Worm (Caenorhabditis elegans): ENCODE results near the gene slc-36.5.
A peak's percentile ranks its signal among the peaks of the same experiment; 100 is the strongest.

DNA sequence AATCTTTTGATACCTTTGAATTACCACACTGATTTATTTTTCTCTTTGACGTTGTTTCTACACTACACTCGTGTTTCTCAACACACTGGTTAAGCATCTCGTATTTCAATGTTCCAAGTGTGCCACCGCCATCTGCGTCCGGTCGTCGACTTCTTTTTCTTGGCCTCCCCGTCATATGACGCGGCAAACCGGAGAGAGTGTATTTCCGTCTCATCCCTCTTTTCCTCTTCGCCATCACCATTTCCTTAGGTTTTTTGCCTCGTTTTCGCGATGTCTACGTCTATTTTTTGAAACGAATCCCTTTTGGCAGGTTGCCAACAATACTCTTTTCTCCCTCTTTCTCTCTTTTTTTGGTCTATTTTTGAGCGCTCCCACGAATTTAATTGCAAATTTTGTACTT lies 37.9 kb downstream of the slc-36.5 start:
- TF ChIP-seq nhr-12 (tag; optimal IDR thresholded peaks at IDR 0.05) = no peak
- no peak for TF ChIP-seq nhr-237 (tag; optimal IDR thresholded peaks at IDR 0.05)
- TF ChIP-seq zag-1 (tag; optimal IDR thresholded peaks at IDR 0.05) = no peak
- TF ChIP-seq lin-13 (GFP tag; optimal IDR thresholded peaks at IDR 0.05) = no peak
- TF ChIP-seq unc-62 (GFP tag; optimal IDR thresholded peaks at IDR 0.05) = no peak
- no peak for TF ChIP-seq nhr-11 (tag; optimal IDR thresholded peaks at IDR 0.05)
- no peak for TF ChIP-seq R02D3.7 (tag; optimal IDR thresholded peaks at IDR 0.05)
- TF ChIP-seq snpc-4 (tag; optimal IDR thresholded peaks at IDR 0.05) = no peak
- TF ChIP-seq fos-1 (tag; optimal IDR thresholded peaks at IDR 0.05) = no peak
- TF ChIP-seq mdl-1 (tag; optimal IDR thresholded peaks at IDR 0.05) = peak in 1 of 2 experiments; percentile 43

All from whole organism, L2 larva.